Worm (Caenorhabditis elegans) whole organism, L1 larva: ENCODE data around the gene Y67A10A.7.

Experiments used
- C16A3.4 ChIP-seq: fragments of 150-350 bp; optimal IDR thresholded peaks from 2 replicates; lab custom pipeline; 2014; ENCODE audit warnings: missing biosample characterization, missing genetic modification characterization
- C34B4.2 ChIP-seq: sonication (generic microtip); optimal IDR thresholded peaks from 2 replicates; lab custom pipeline; 2017; ENCODE audit warnings: mild to moderate bottlenecking, missing genetic modification characterization, missing compliant biosample characterization
- Y116A8C.19 ChIP-seq: sonication (generic microtip); optimal IDR thresholded peaks from 2 replicates; lab custom pipeline; 2016; ENCODE audit warnings: missing compliant biosample characterization, missing genetic modification characterization, borderline replicate concordance
- aha-1 ChIP-seq: fragments of 150-350 bp; optimal IDR thresholded peaks from 2 replicates; lab custom pipeline; 2014; ENCODE audit warnings: missing biosample characterization, missing genetic modification characterization
- alr-1 ChIP-seq: fragments of 200-800 bp; sonication (Bioruptor generic); optimal IDR thresholded peaks from 2 replicates; lab custom pipeline; 2018; ENCODE audit warnings: borderline replicate concordance, mild to moderate bottlenecking, missing genetic modification characterization, missing compliant biosample characterization
- aly-2 ChIP-seq: fragments of 150-350 bp; optimal IDR thresholded peaks from 2 replicates; lab custom pipeline; 2014; ENCODE audit warnings: missing biosample characterization, missing genetic modification characterization
- ama-1 ChIP-seq: fragments of 150-350 bp; optimal IDR thresholded peaks from 2 replicates; lab custom pipeline; 2014
- blmp-1 ChIP-seq: fragments of 150-350 bp; optimal IDR thresholded peaks from 2 replicates; lab custom pipeline; 2014; ENCODE audit warnings: missing biosample characterization, missing genetic modification characterization
- ceh-63 ChIP-seq: fragments of 200-800 bp; sonication (Bioruptor generic); optimal IDR thresholded peaks from 2 replicates; lab custom pipeline; 2018; ENCODE audit warnings: mild to moderate bottlenecking, missing genetic modification characterization, missing compliant biosample characterization
- ceh-8 ChIP-seq: fragments of 200-800 bp; sonication (Bioruptor generic); optimal IDR thresholded peaks from 2 replicates; lab custom pipeline; 2018; ENCODE audit warnings: mild to moderate bottlenecking, missing genetic modification characterization, moderate library complexity, missing compliant biosample characterization
- ceh-82 ChIP-seq, 3 experiments: fragments of 150-350 bp in 1 of 3; sonication (generic microtip) in 2 of 3; optimal IDR thresholded peaks; 2 replicates each; lab custom pipeline; 2014 to 2017; ENCODE audit warnings: missing biosample characterization in 3 of 3, missing genetic modification characterization in 3 of 3
- ceh-88 ChIP-seq: fragments of 200-800 bp; sonication (Bioruptor generic); IDR thresholded peaks from 2 replicates; pipeline ENCODE4 v1.3.6; 2022; ENCODE audit warnings: missing genetic modification characterization, missing compliant biosample characterization
- ceh-90 ChIP-seq: sonication (generic microtip); optimal IDR thresholded peaks from 2 replicates; lab custom pipeline; 2016; ENCODE audit warnings: missing genetic modification characterization, missing compliant biosample characterization
- dpl-1 ChIP-seq, 3 experiments: fragments of 150-350 bp in 2 of 3; sonication (generic microtip) in 1 of 3; optimal IDR thresholded peaks; 2 replicates each; lab custom pipeline; 2014 to 2017; ENCODE audit warnings: missing biosample characterization in 3 of 3, missing genetic modification characterization in 3 of 3, missing genetic modification reagents in 3 of 3
- dsc-1 ChIP-seq: sonication (generic microtip); optimal IDR thresholded peaks from 2 replicates; lab custom pipeline; 2016; ENCODE audit warnings: mild to moderate bottlenecking, missing genetic modification characterization, missing compliant biosample characterization
- egl-13 ChIP-seq: sonication (generic microtip); optimal IDR thresholded peaks from 2 replicates; lab custom pipeline; 2016; ENCODE audit warnings: missing genotype, missing genetic modification reagents, missing genetic modification characterization, missing compliant biosample characterization
- elt-2 ChIP-seq: sonication (generic microtip); optimal IDR thresholded peaks from 2 replicates; lab custom pipeline; 2016; ENCODE audit warnings: missing genetic modification characterization, mild to moderate bottlenecking, inconsistent platforms, missing compliant biosample characterization, missing genetic modification reagents
- elt-3 ChIP-seq, 6 experiments: fragments of 150-350 bp in 1 of 6; sonication (generic microtip); optimal IDR thresholded peaks; 2 replicates each; lab custom pipeline; 2017 to 2018; ENCODE audit warnings: missing biosample characterization in 6 of 6, missing genetic modification characterization in 6 of 6, inconsistent platforms in 1 of 6
- ets-5 ChIP-seq: fragments of 200-800 bp; sonication (Bioruptor generic); IDR thresholded peaks from 2 replicates; pipeline ENCODE4 v1.3.6; 2022; ENCODE audit warnings: missing genetic modification characterization, missing compliant biosample characterization
- fkh-10 ChIP-seq: sonication (generic microtip); optimal IDR thresholded peaks from 2 replicates; lab custom pipeline; 2017; ENCODE audit warnings: missing biosample characterization, missing genetic modification reagents, missing genetic modification characterization
- grh-1 ChIP-seq: fragments of 200-800 bp; sonication (Bioruptor generic); IDR thresholded peaks from 2 replicates; pipeline ENCODE4 v1.3.6; 2022; ENCODE audit warnings: missing genetic modification reagents, missing genetic modification characterization, missing compliant biosample characterization
- hlh-17 ChIP-seq: fragments of 200-800 bp; sonication (Bioruptor generic); optimal IDR thresholded peaks from 2 replicates; lab custom pipeline; 2018; ENCODE audit warnings: missing genetic modification characterization, mild to moderate bottlenecking, missing compliant biosample characterization, moderate library complexity, borderline replicate concordance
- hpl-2 ChIP-seq: fragments of 150-350 bp; optimal IDR thresholded peaks from 2 replicates; lab custom pipeline; 2014; ENCODE audit warnings: missing biosample characterization, missing genetic modification reagents, missing genetic modification characterization
- irx-1 ChIP-seq: sonication (generic microtip); optimal IDR thresholded peaks from 2 replicates; lab custom pipeline; 2016; ENCODE audit warnings: missing genetic modification characterization, missing compliant biosample characterization
- jun-1 ChIP-seq: fragments of 150-350 bp; optimal IDR thresholded peaks from 2 replicates; lab custom pipeline; 2014; ENCODE audit warnings: missing biosample characterization, missing genetic modification reagents, missing genetic modification characterization
- lin-35 ChIP-seq, 2 experiments: fragments of 150-350 bp; optimal IDR thresholded peaks; 2 replicates each; lab custom pipeline; 2014; ENCODE audit warnings: missing biosample characterization in 2 of 2, missing genetic modification characterization in 2 of 2, missing genetic modification reagents in 2 of 2
- lsy-2 ChIP-seq, 2 experiments: fragments of 150-350 bp; optimal IDR thresholded peaks; 2 replicates each; lab custom pipeline; 2014; ENCODE audit warnings: missing biosample characterization in 2 of 2, missing genetic modification characterization in 2 of 2
- mdl-1 ChIP-seq, 2 experiments: fragments of 150-350 bp; optimal IDR thresholded peaks; 2 replicates each; lab custom pipeline; 2014 to 2017; ENCODE audit warnings: missing biosample characterization in 2 of 2, missing genetic modification characterization in 2 of 2, inconsistent platforms in 1 of 2
- mef-2 ChIP-seq: fragments of 150-350 bp; optimal IDR thresholded peaks from 2 replicates; lab custom pipeline; 2014; ENCODE audit warnings: missing biosample characterization, missing genetic modification characterization
- nhr-11 ChIP-seq: fragments of 150-350 bp; optimal IDR thresholded peaks from 2 replicates; lab custom pipeline; 2014; ENCODE audit warnings: missing biosample characterization, missing genetic modification characterization
- nhr-12 ChIP-seq: sonication (generic microtip); optimal IDR thresholded peaks from 2 replicates; lab custom pipeline; 2017; ENCODE audit warnings: missing biosample characterization, missing genetic modification characterization
- nhr-19 ChIP-seq: fragments of 200-800 bp; sonication (Bioruptor generic); conservative IDR thresholded peaks from 2 replicates; pipeline ENCODE4 v1.3.6; 2022; ENCODE audit warnings: missing genetic modification characterization, missing compliant biosample characterization
- nhr-20 ChIP-seq: sonication (generic microtip); optimal IDR thresholded peaks from 2 replicates; lab custom pipeline; 2016; ENCODE audit warnings: mild to moderate bottlenecking, missing genetic modification characterization, missing compliant biosample characterization
- nhr-237 ChIP-seq: fragments of 150-350 bp; optimal IDR thresholded peaks from 2 replicates; lab custom pipeline; 2014; ENCODE audit warnings: missing biosample characterization, missing genetic modification characterization
- nhr-71 ChIP-seq: sonication (generic microtip); optimal IDR thresholded peaks from 2 replicates; lab custom pipeline; 2016; ENCODE audit warnings: mild to moderate bottlenecking, missing genetic modification characterization, moderate library complexity, missing compliant biosample characterization
- nhr-85 ChIP-seq: sonication (generic microtip); peaks from one replicate; lab custom pipeline; 2016; ENCODE audit warnings: missing genetic modification characterization, inconsistent platforms, missing compliant biosample characterization
- pqm-1 ChIP-seq: sonication (generic microtip); optimal IDR thresholded peaks from 3 replicates; lab custom pipeline; 2017; ENCODE audit warnings: missing biosample characterization, missing genetic modification characterization
- sox-4 ChIP-seq: sonication (generic microtip); optimal IDR thresholded peaks from 2 replicates; lab custom pipeline; 2016; ENCODE audit warnings: missing genetic modification characterization, missing compliant biosample characterization
- sptf-1 ChIP-seq: fragments of 150-350 bp; optimal IDR thresholded peaks from 2 replicates; lab custom pipeline; 2014; ENCODE audit warnings: missing biosample characterization, missing genetic modification characterization
- sup-37 ChIP-seq: fragments of 200-800 bp; sonication (Bioruptor generic); optimal IDR thresholded peaks from 2 replicates; lab custom pipeline; 2018; ENCODE audit warnings: mild to moderate bottlenecking, missing genetic modification characterization, missing compliant biosample characterization
- tbx-2 ChIP-seq: sonication (generic microtip); optimal IDR thresholded peaks from 2 replicates; lab custom pipeline; 2016; ENCODE audit warnings: missing genetic modification characterization, missing compliant biosample characterization
- tlp-1 ChIP-seq: fragments of 150-350 bp; optimal IDR thresholded peaks from 2 replicates; lab custom pipeline; 2014; ENCODE audit warnings: missing biosample characterization, missing genetic modification characterization
- unc-62 ChIP-seq: fragments of 150-350 bp; optimal IDR thresholded peaks from 2 replicates; lab custom pipeline; 2014; ENCODE audit warnings: missing biosample characterization, missing genetic modification reagents, missing genetic modification characterization
- unc-86 ChIP-seq: sonication (generic microtip); optimal IDR thresholded peaks from 2 replicates; lab custom pipeline; 2016; ENCODE audit warnings: missing genetic modification characterization, missing compliant biosample characterization
- vab-15 ChIP-seq: sonication (generic microtip); optimal IDR thresholded peaks from 2 replicates; lab custom pipeline; 2017; ENCODE audit warnings: missing genotype, mild to moderate bottlenecking, missing genetic modification characterization, missing compliant biosample characterization
- xbp-1 ChIP-seq: sonication (generic microtip); optimal IDR thresholded peaks from 2 replicates; lab custom pipeline; 2016; ENCODE audit warnings: missing genetic modification characterization, missing compliant biosample characterization
- zag-1 ChIP-seq: fragments of 150-350 bp; optimal IDR thresholded peaks from 2 replicates; lab custom pipeline; 2014; ENCODE audit warnings: missing biosample characterization, missing genetic modification characterization
- ztf-11 ChIP-seq, 2 experiments: sonication (generic microtip); optimal IDR thresholded peaks; 2 replicates each; lab custom pipeline; 2016 to 2017; ENCODE audit warnings: missing genetic modification characterization in 2 of 2, missing biosample characterization in 1 of 2, missing compliant biosample characterization in 1 of 2

The Y67A10A.7 gene

DNA sequence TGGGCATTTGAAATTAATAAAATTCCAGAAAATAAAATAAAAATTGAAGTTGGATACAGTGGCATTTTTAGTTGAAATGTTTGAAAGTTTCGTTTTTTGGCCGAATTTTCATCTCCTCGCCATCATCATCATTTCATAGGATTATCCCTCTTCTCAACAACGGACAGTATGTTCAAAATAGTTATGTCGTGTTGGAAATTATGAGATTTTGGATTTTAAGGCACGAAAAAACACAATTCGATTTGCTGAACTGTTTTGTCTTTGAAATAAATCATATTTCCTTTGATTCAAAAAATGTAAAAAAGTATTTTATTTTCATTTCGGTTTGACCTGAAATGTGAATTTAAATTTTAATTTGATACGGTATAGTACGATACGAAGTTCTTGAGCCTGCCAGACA, 30.2 kb upstream of the Y67A10A.7 start, which contains the start of gene srlf-28:
TSS of gene srlf-28 (minus strand) at position 101 of the 400 bp plus-strand sequence.
- TF ChIP-seq alr-1 (tag; lab: Kevin White, UChicago) (no peak), nhr-12 (tag; lab: Kevin White, UChicago) (no peak), sptf-1 (tag; lab: Kevin White, UChicago) (no peak), hlh-17 (GFP tag; lab: Kevin White, UChicago) (no peak), tbx-2 (tag; lab: Kevin White, UChicago) (no peak), ceh-63 (GFP tag; lab: Kevin White, UChicago) (no peak), nhr-20 (tag; lab: Kevin White, UChicago) (no peak), dpl-1 (GFP tag; optimal IDR thresholded peaks at IDR 0.05; lab: Kevin White, UChicago) (no peak), zag-1 (tag; lab: Kevin White, UChicago) (no peak)
- TF ChIP-seq, all 84 proteins: peak for 0

- TF ChIP-seq blmp-1, result no peak
- no peak for TF ChIP-seq elt-3 (tag; optimal IDR thresholded peaks at IDR 0.05; lab: Kevin White, UChicago)
- no peak for TF ChIP-seq elt-2
- no peak for TF ChIP-seq grh-1 (GFP tag; lab: Robert Waterston, UW)
- TF ChIP-seq nhr-71 (tag; lab: Kevin White, UChicago), result no peak
- no peak for TF ChIP-seq nhr-237 (tag; lab: Kevin White, UChicago)
- no peak for TF ChIP-seq sup-37 (GFP tag; lab: Kevin White, UChicago)
- no peak for TF ChIP-seq hlh-17 (GFP tag; lab: Kevin White, UChicago)
- TF ChIP-seq unc-86, result no peak
- TF ChIP-seq ceh-8 (GFP tag; lab: Kevin White, UChicago), result no peak
- no peak for TF ChIP-seq C16A3.4 (tag; lab: Kevin White, UChicago)
These were observed 23.3 kb upstream of the Y67A10A.7 start, which contains the start of gene oac-56 for ce11 chrIV:14350651-14351050. TSS of gene oac-56 (minus strand) at chrIV:14350751.

- TF ChIP-seq tbx-2 (tag; lab: Kevin White, UChicago) (peak; percentile 39), nhr-19 (no peak), nhr-12 (tag; lab: Kevin White, UChicago) (no peak), ceh-8 (GFP tag; lab: Kevin White, UChicago) (no peak), tlp-1 (tag; lab: Kevin White, UChicago) (no peak), aha-1 (tag; lab: Kevin White, UChicago) (no peak), ztf-11 (tag; optimal IDR thresholded peaks at IDR 0.05; lab: Kevin White, UChicago) (no peak), ets-5 (no peak), unc-62 (no peak), C34B4.2 (tag; lab: Kevin White, UChicago) (no peak), lsy-2 (tag; optimal IDR thresholded peaks at IDR 0.05; lab: Kevin White, UChicago) (peak; percentile 31 to 68), mef-2 (no peak), irx-1 (tag; lab: Kevin White, UChicago) (peak; percentile 11), sox-4 (tag; lab: Kevin White, UChicago) (no peak), jun-1 (tag; lab: Kevin White, UChicago) (no peak), ceh-90 (tag; lab: Kevin White, UChicago) (no peak), nhr-20 (tag; lab: Kevin White, UChicago) (peak; percentile 10), fkh-10 (GFP tag; lab: Kevin White, UChicago) (peak; percentile 34), alr-1 (tag; lab: Kevin White, UChicago) (no peak), hpl-2 (no peak), ama-1 (lab: Kevin White, UChicago) (no peak), nhr-11 (no peak), C16A3.4 (tag; lab: Kevin White, UChicago) (peak; percentile 7), dsc-1 (peak; percentile 88), ceh-88 (GFP tag; lab: Robert Waterston, UW) (no peak), xbp-1 (tag; lab: Kevin White, UChicago) (peak; percentile 23), ceh-82 (tag; optimal IDR thresholded peaks at IDR 0.05; lab: Kevin White, UChicago) (peak in 2 of 3 experiments; percentile 24 to 66), mdl-1 (tag; optimal IDR thresholded peaks at IDR 0.05; lab: Kevin White, UChicago) (peak in 1 of 2 experiments; percentile 3), pqm-1 (tag; lab: Kevin White, UChicago) (no peak), vab-15 (tag; lab: Kevin White, UChicago) (no peak), aly-2 (tag; lab: Kevin White, UChicago) (no peak), lin-35 (GFP tag; optimal IDR thresholded peaks at IDR 0.05; lab: Kevin White, UChicago) (no peak), nhr-85 (tag; lab: Kevin White, UChicago) (no peak), Y116A8C.19 (tag; lab: Kevin White, UChicago) (no peak), egl-13 (tag; lab: Kevin White, UChicago) (peak; percentile 26), elt-2 (no peak)
These were observed 17.8 kb upstream of the Y67A10A.7 start for ce11 chrIV:14356120-14356519.
